Worm (Caenorhabditis elegans): Measurements from ENCODE around the gene T03F7.6.

ce11 chrV:11312904-11313303 is 18.4 kb downstream of the T03F7.6 start:
- TF ChIP-seq nhr-11 (tag; optimal IDR thresholded peaks at IDR 0.05) (no peak), ztf-4 (tag; optimal IDR thresholded peaks at IDR 0.05) (no peak), mdl-1 (tag; optimal IDR thresholded peaks at IDR 0.05) (no peak), zag-1 (tag; optimal IDR thresholded peaks at IDR 0.05) (no peak), nhr-76 (tag; optimal IDR thresholded peaks at IDR 0.05) (no peak), ceh-82 (tag; optimal IDR thresholded peaks at IDR 0.05) (no peak)
